Worm (Caenorhabditis elegans): ENCODE data around the gene tra-1.

The tra-1 gene

ce11 chrIII:11195140-11195539 is at the start of gene tra-1:
TSS of gene tra-1 (minus strand) at chrIII:11195201.
- TF ChIP-seq pros-1 (tag; optimal IDR thresholded peaks at IDR 0.05), result no peak
- TF ChIP-seq unc-86 (tag; optimal IDR thresholded peaks at IDR 0.05), result no peak
- TF ChIP-seq ceh-9 (tag; optimal IDR thresholded peaks at IDR 0.05), result no peak
- no peak for TF ChIP-seq unc-42 (tag; optimal IDR thresholded peaks at IDR 0.05)
- no peak for TF ChIP-seq sdc-2 (tag; optimal IDR thresholded peaks at IDR 0.05)
- TF ChIP-seq pha-2 (tag; optimal IDR thresholded peaks at IDR 0.05), result no peak
- no peak for TF ChIP-seq pha-4 (tag; optimal IDR thresholded peaks at IDR 0.05)
- TF ChIP-seq ceh-30 (tag; optimal IDR thresholded peaks at IDR 0.05), result no peak
- no peak for TF ChIP-seq tbx-2 (tag; optimal IDR thresholded peaks at IDR 0.05)
- TF ChIP-seq dve-1 (tag; optimal IDR thresholded peaks at IDR 0.05), result no peak

ce11 chrIII:11244338-11244737 is 49.3 kb upstream of the tra-1 start:
- TF ChIP-seq ama-1 (optimal IDR thresholded peaks at IDR 0.05) (no peak), hlh-13 (GFP tag; optimal IDR thresholded peaks at IDR 0.05) (no peak), che-1 (tag; optimal IDR thresholded peaks at IDR 0.05) (no peak), nfya-1 (tag; optimal IDR thresholded peaks at IDR 0.05) (no peak), tbx-2 (tag; optimal IDR thresholded peaks at IDR 0.05) (no peak), odd-2 (tag; optimal IDR thresholded peaks at IDR 0.05) (no peak), ceh-2 (tag; optimal IDR thresholded peaks at IDR 0.05) (no peak), ref-2 (tag; optimal IDR thresholded peaks at IDR 0.05) (no peak), unc-3 (GFP tag; conservative IDR thresholded peaks at IDR 0.05) (no peak), unc-3 (tag; optimal IDR thresholded peaks at IDR 0.05) (no peak), ceh-31 (tag; optimal IDR thresholded peaks at IDR 0.05) (no peak), tbx-7 (tag; optimal IDR thresholded peaks at IDR 0.05) (no peak), sdc-2 (tag; optimal IDR thresholded peaks at IDR 0.05) (no peak), C38D4.7 (GFP tag; optimal IDR thresholded peaks at IDR 0.05) (no peak), pax-1 (tag; optimal IDR thresholded peaks at IDR 0.05) (no peak), hlh-15 (tag; optimal IDR thresholded peaks at IDR 0.05) (no peak), rnt-1 (tag; optimal IDR thresholded peaks at IDR 0.05) (no peak)

DNA sequence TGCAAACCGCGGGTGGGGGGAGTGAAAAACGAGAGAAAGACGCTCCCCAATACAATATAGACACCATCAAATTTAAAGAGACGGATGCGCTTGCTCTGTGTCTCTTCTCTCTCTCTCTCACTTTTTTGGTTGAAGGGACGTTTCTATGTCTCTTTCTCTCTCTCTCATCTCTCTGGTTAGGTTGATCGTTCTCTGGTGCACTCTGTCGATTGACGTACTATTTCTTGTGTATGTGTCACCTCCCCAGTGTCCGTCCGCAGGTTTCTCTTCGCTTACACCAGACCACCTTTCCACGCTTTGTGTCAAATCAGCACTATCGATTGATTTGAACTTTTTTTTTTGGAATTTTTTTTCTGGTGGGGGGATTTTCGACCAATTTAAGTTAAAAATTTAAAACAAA is 48.4 kb upstream of the tra-1 start:
- TF ChIP-seq hlh-8 (tag; optimal IDR thresholded peaks at IDR 0.05) (peak; percentile 14), pax-1 (tag; optimal IDR thresholded peaks at IDR 0.05) (peak; percentile 38), ceh-9 (tag; optimal IDR thresholded peaks at IDR 0.05) (no peak), dve-1 (tag; optimal IDR thresholded peaks at IDR 0.05) (peak; percentile 61), ceh-34 (tag; optimal IDR thresholded peaks at IDR 0.05) (peak; percentile 37), ceh-14 (tag; optimal IDR thresholded peaks at IDR 0.05) (peak; percentile 6), nhr-11 (tag; optimal IDR thresholded peaks at IDR 0.05) (no peak), unc-55 (GFP tag; optimal IDR thresholded peaks at IDR 0.05) (peak; percentile 81), ceh-18 (tag; optimal IDR thresholded peaks at IDR 0.05) (peak; percentile 76), ceh-22 (tag; optimal IDR thresholded peaks at IDR 0.05) (no peak), unc-42 (tag; optimal IDR thresholded peaks at IDR 0.05) (peak; percentile 27), hlh-30 (tag; optimal IDR thresholded peaks at IDR 0.05; ENCODE audit: insufficient read depth) (peak; percentile 46), rnt-1 (tag; optimal IDR thresholded peaks at IDR 0.05) (peak; percentile 60), ceh-31 (tag; optimal IDR thresholded peaks at IDR 0.05) (peak; percentile 76), madf-2 (tag; optimal IDR thresholded peaks at IDR 0.05) (peak; percentile 14), nfya-1 (tag; optimal IDR thresholded peaks at IDR 0.05) (peak; percentile 82), K02D7.2 (tag; optimal IDR thresholded peaks at IDR 0.05) (no peak), tbx-2 (tag; optimal IDR thresholded peaks at IDR 0.05) (peak; percentile 56), pros-1 (tag; optimal IDR thresholded peaks at IDR 0.05) (no peak)

DNA sequence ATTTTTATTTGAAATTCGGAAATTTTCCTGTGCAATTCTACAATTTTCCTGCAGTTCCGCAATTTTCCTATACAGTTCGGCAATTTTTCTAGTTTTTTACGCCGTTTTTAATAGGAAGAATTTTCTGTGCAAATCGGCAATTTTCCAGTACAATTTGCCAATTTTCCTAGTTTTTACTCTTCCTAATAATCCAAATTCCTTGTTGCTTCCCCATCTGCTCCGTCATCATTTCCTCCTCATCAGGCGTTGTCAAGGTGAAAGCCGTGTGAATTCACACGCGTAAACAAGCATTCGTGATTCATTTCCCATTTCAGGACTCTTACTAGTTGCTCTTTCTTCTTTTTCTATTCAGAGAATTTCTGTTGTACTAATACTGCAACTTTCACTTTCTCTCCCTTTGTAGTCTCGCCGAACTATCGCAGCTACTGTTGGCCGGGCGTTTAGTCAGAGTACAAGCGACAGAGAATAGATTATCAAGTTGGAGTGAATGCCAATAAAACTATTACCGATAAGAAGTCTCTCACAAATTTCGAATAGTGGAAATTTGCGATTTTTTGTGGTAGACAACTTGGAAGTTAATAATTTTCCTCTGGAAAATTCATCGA is 46.7 kb upstream of the tra-1 start:
- TF ChIP-seq pqm-1 (tag; optimal IDR thresholded peaks at IDR 0.05) (no peak), ztf-16 (tag; optimal IDR thresholded peaks at IDR 0.05) (no peak), elt-2 (tag; optimal IDR thresholded peaks at IDR 0.05) (no peak), dve-1 (tag; optimal IDR thresholded peaks at IDR 0.05) (no peak), ceh-48 (tag; optimal IDR thresholded peaks at IDR 0.05) (no peak), sox-2 (GFP tag; IDR thresholded peaks at IDR 0.05) (no peak), sox-4 (tag; optimal IDR thresholded peaks at IDR 0.05) (no peak), fkh-6 (tag; optimal IDR thresholded peaks at IDR 0.05) (no peak), unc-55 (GFP tag; optimal IDR thresholded peaks at IDR 0.05) (no peak), Y22D7AL.16 (tag; optimal IDR thresholded peaks at IDR 0.05) (no peak)

Measured in whole organism, late embryonic.